Worm (Caenorhabditis elegans): ENCODE results near the gene ras-1.

ras-1 gene

DNA sequence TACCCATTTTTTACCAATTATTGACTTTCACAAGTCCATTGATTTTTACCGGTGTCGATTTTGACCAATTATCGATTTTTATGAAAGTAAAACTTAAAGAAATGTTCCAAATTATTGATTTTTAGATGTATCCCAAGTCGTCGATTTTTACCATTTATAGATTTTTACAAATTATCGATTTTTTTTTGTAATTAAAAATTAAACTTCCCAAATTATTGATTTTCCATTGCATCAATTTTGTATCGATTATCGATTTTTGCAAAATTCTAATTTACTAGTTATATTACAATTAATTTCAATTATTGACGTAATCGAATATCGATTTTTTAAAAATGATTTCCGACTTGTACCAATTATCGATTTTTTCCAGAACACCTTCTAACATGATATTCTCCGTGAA is 48.9 kb downstream of the ras-1 start, which contains the start of gene sre-50:
sre-50 (plus strand) TSS at position 384 of the 400 bp plus-strand sequence.
- TF ChIP-seq ceh-48 (tag; optimal IDR thresholded peaks at IDR 0.05) (peak; percentile 16), hlh-30 (tag; optimal IDR thresholded peaks at IDR 0.05; ENCODE audit: insufficient read depth) (no peak), syd-9 (tag; optimal IDR thresholded peaks at IDR 0.05) (no peak)

DNA sequence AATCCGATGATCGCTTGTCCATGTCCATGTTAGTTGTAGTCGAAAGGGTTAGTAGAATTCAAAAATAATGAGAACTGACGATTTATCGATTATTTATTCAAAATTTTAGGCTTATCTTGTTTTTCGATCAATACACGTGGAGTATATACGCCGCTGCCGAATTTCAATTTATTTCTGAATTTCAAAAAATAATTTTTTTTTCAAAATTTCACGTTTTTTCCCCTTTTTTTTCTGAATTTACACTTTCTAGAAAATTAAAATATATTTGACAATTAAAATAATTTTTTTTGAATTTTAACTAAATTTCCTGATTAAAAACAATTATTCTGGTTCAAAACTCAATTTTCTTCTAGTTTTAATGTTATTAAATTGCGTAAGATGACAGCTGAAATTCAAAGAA is 49.7 kb downstream of the ras-1 start, which contains the start of gene C50E10.1:
C50E10.1 (minus strand) TSS at position 101 of the 400 bp plus-strand sequence.
- TF ChIP-seq odd-2 (tag; optimal IDR thresholded peaks at IDR 0.05) (no peak), ceh-48 (tag; optimal IDR thresholded peaks at IDR 0.05) (no peak), unc-55 (GFP tag; optimal IDR thresholded peaks at IDR 0.05) (no peak)

DNA sequence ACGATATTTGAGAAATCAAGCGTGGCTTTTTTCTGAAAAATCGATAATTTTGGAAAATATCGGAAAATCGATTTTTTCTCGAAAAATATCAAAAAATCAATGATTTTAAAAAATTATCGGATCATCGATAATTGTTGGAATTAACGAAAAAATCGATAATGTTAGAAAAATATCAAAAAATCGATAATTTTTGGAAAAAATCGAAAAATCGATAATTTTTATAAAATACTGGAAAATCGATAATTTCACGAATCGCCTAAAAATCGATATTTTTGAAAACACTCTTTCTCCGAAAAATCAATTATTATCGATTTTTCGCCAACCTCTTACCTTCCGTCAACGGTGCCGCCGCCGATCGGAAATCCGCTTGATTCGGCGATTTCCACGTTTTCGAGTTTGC is 50.8 kb downstream of the ras-1 start:
- TF ChIP-seq fkh-10 (GFP tag; optimal IDR thresholded peaks at IDR 0.05) (no peak), C38D4.7 (GFP tag; optimal IDR thresholded peaks at IDR 0.05) (no peak), ceh-48 (tag; optimal IDR thresholded peaks at IDR 0.05) (peak; percentile 68), pax-1 (tag; optimal IDR thresholded peaks at IDR 0.05) (no peak), sox-4 (tag; optimal IDR thresholded peaks at IDR 0.05) (no peak)

DNA sequence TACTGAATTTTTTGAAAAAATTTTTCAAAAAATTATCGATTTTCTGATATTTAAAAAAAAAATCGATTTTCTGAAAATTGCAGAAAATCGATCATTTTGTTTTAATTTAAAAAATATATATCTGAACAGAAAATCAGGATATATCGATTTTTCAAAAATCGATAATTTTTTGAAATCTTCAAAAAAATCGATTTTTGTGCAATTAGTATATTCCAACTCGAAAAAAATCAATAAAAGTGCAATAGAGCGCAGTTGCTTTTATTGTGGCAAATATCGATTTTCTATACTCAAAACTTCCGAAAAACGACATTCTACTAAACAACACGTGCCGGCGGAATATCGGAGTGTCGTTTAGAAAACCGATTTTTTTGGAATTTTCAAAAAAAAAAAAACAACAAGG is 51.4 kb downstream of the ras-1 start:
- TF ChIP-seq unc-3 (GFP tag; conservative IDR thresholded peaks at IDR 0.05) (no peak), unc-3 (tag; optimal IDR thresholded peaks at IDR 0.05) (no peak), ceh-31 (tag; optimal IDR thresholded peaks at IDR 0.05) (no peak), C38D4.7 (GFP tag; optimal IDR thresholded peaks at IDR 0.05) (no peak), lim-6 (tag; optimal IDR thresholded peaks at IDR 0.05) (no peak), ahr-1 (tag; optimal IDR thresholded peaks at IDR 0.05) (no peak), sox-4 (tag; optimal IDR thresholded peaks at IDR 0.05) (no peak), dmd-4 (tag; optimal IDR thresholded peaks at IDR 0.05; ENCODE audit: borderline replicate concordance) (no peak), ceh-48 (tag; optimal IDR thresholded peaks at IDR 0.05) (peak; percentile 3), nfya-1 (tag; optimal IDR thresholded peaks at IDR 0.05) (no peak)

DNA sequence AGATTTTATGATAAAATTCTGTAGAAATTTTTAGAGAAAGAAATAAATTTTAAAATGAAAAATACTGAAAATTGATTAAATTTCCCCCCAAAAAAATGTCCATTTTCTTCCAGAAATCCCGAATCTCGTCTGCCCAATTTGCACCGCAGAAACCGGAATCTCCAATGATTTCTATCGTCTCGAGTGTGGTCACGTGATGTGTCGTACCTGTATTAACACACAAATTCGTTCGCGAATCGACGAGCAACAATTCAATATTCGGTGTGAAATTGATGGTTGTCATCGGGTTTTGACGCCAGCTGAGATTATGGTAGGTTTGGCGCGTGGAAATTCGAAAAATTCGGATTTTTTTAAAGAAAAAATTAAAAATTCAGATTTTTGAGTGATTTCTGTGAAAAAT is 55.5 kb downstream of the ras-1 start:
- TF ChIP-seq hlh-30 (tag; optimal IDR thresholded peaks at IDR 0.05; ENCODE audit: insufficient read depth) (peak; percentile 60), ref-2 (tag; optimal IDR thresholded peaks at IDR 0.05) (no peak), ceh-19 (GFP tag; optimal IDR thresholded peaks at IDR 0.05) (no peak), C38D4.7 (GFP tag; optimal IDR thresholded peaks at IDR 0.05) (no peak)
